Worm (Caenorhabditis elegans) whole organism, L2 larva: ENCODE data around the gene elof-1.
A peak's percentile ranks its signal among the peaks of the same experiment; 100 is the strongest.

ENCODE experiments used
- C34F6.9 ChIP-seq: fragments of 150-350 bp; optimal IDR thresholded peaks from 2 replicates; lab custom pipeline; 2014; ENCODE audit warnings: missing biosample characterization, missing genetic modification characterization
- F13H6.1 ChIP-seq: sonication (generic microtip); optimal IDR thresholded peaks from 2 replicates; lab custom pipeline; 2016; ENCODE audit warnings: missing genetic modification characterization, missing compliant biosample characterization
- Y55F3AM.14 ChIP-seq: fragments of 200-800 bp; sonication (Bioruptor generic); optimal IDR thresholded peaks from 2 replicates; lab custom pipeline; 2018; ENCODE audit warnings: mild to moderate bottlenecking, missing genetic modification characterization, missing compliant biosample characterization
- ZK546.5 ChIP-seq: sonication (generic microtip); optimal IDR thresholded peaks from 2 replicates; lab custom pipeline; 2017; ENCODE audit warnings: missing biosample characterization, missing genetic modification characterization
- ama-1 ChIP-seq: fragments of 150-350 bp; optimal IDR thresholded peaks from 2 replicates; lab custom pipeline; 2018; ENCODE audit warnings: inconsistent platforms
- blmp-1 ChIP-seq: sonication (generic microtip); optimal IDR thresholded peaks from 2 replicates; lab custom pipeline; 2017; ENCODE audit warnings: missing genetic modification characterization, mild to moderate bottlenecking, missing compliant biosample characterization, antibody characterized with exemption, moderate library complexity; ENCODE audit not compliant: insufficient read depth
- crh-2 ChIP-seq: sonication (generic microtip); optimal IDR thresholded peaks from 2 replicates; lab custom pipeline; 2017; ENCODE audit warnings: missing biosample characterization, missing genetic modification characterization
- egl-27 ChIP-seq: sonication (generic microtip); optimal IDR thresholded peaks from 3 replicates; lab custom pipeline; 2017; ENCODE audit warnings: missing biosample characterization, missing genetic modification reagents, missing genetic modification characterization
- fos-1 ChIP-seq: fragments of 150-350 bp; optimal IDR thresholded peaks from 2 replicates; lab custom pipeline; 2014; ENCODE audit warnings: missing biosample characterization, missing genetic modification characterization
- gmeb-1 ChIP-seq: fragments of 150-350 bp; optimal IDR thresholded peaks from 2 replicates; lab custom pipeline; 2014; ENCODE audit warnings: missing biosample characterization, missing genetic modification characterization
- lin-11 ChIP-seq: fragments of 150-350 bp; sonication (generic microtip); optimal IDR thresholded peaks from 2 replicates; lab custom pipeline; 2014; ENCODE audit warnings: missing biosample characterization, missing genetic modification characterization, inconsistent platforms, mixed read lengths
- lin-13 ChIP-seq: fragments of 150-350 bp; optimal IDR thresholded peaks from 2 replicates; lab custom pipeline; 2014; ENCODE audit warnings: missing biosample characterization, missing genetic modification reagents, missing genetic modification characterization
- lin-39 ChIP-seq: fragments of 150-350 bp; optimal IDR thresholded peaks from 2 replicates; lab custom pipeline; 2014; ENCODE audit warnings: missing biosample characterization, missing genetic modification reagents, missing genetic modification characterization
- lsy-2 ChIP-seq, 2 experiments: fragments of 150-350 bp in 1 of 2; sonication (generic microtip) in 1 of 2; optimal IDR thresholded peaks; 2 replicates each; lab custom pipeline; 2014 to 2017; ENCODE audit warnings: missing biosample characterization in 2 of 2, missing genetic modification characterization in 2 of 2
- mab-5 ChIP-seq: fragments of 150-350 bp; optimal IDR thresholded peaks from 2 replicates; lab custom pipeline; 2014; ENCODE audit warnings: missing biosample characterization, missing genetic modification characterization
- mdl-1 ChIP-seq, 2 experiments: fragments of 150-350 bp in 1 of 2; sonication (generic microtip) in 1 of 2; optimal IDR thresholded peaks; 2 replicates each; lab custom pipeline; 2017; ENCODE audit warnings: missing biosample characterization in 2 of 2, missing genetic modification characterization in 2 of 2
- nhr-11 ChIP-seq: fragments of 150-350 bp; optimal IDR thresholded peaks from 2 replicates; lab custom pipeline; 2014; ENCODE audit warnings: missing biosample characterization, missing genetic modification characterization
- nhr-129 ChIP-seq: fragments of 150-350 bp; optimal IDR thresholded peaks from 2 replicates; lab custom pipeline; 2014; ENCODE audit warnings: missing biosample characterization, missing genetic modification characterization
- nhr-21 ChIP-seq: fragments of 150-350 bp; optimal IDR thresholded peaks from 2 replicates; lab custom pipeline; 2014; ENCODE audit warnings: missing biosample characterization, missing genetic modification characterization
- nhr-23 ChIP-seq: fragments of 150-350 bp; optimal IDR thresholded peaks from 2 replicates; lab custom pipeline; 2014; ENCODE audit warnings: missing biosample characterization, missing genetic modification reagents, missing genetic modification characterization
- nhr-25 ChIP-seq: fragments of 150-350 bp; sonication (generic microtip); optimal IDR thresholded peaks from 3 replicates; lab custom pipeline; 2014; ENCODE audit warnings: missing biosample characterization, missing genetic modification characterization
- nhr-6 ChIP-seq: fragments of 150-350 bp; optimal IDR thresholded peaks from 2 replicates; lab custom pipeline; 2014; ENCODE audit warnings: missing biosample characterization, missing genetic modification characterization
- peb-1 ChIP-seq: fragments of 150-350 bp; optimal IDR thresholded peaks from 2 replicates; lab custom pipeline; 2014; ENCODE audit warnings: missing biosample characterization, missing genetic modification characterization
- skn-1 ChIP-seq: sonication (generic microtip); optimal IDR thresholded peaks from 2 replicates; lab custom pipeline; 2017; ENCODE audit warnings: missing biosample characterization, missing genetic modification characterization
- sma-9 ChIP-seq, 2 experiments: fragments of 150-350 bp in 1 of 2; sonication (generic microtip) in 1 of 2; optimal IDR thresholded peaks; 2 replicates each; lab custom pipeline; 2014 to 2016; ENCODE audit warnings: missing genetic modification characterization in 2 of 2, mild to moderate bottlenecking in 1 of 2, missing biosample characterization in 1 of 2, missing compliant biosample characterization in 1 of 2, missing genetic modification reagents in 1 of 2, moderate library complexity in 1 of 2
- snpc-4 ChIP-seq: fragments of 150-350 bp; optimal IDR thresholded peaks from 2 replicates; lab custom pipeline; 2014; ENCODE audit warnings: missing biosample characterization, missing genetic modification characterization
- unc-55 ChIP-seq: fragments of 150-350 bp; sonication (generic microtip); optimal IDR thresholded peaks from 3 replicates; lab custom pipeline; 2014; ENCODE audit warnings: missing biosample characterization, missing genetic modification reagents, missing genetic modification characterization
- unc-62 ChIP-seq: fragments of 150-350 bp; optimal IDR thresholded peaks from 2 replicates; lab custom pipeline; 2014; ENCODE audit warnings: missing biosample characterization, missing genetic modification reagents, missing genetic modification characterization
- zag-1 ChIP-seq: fragments of 150-350 bp; optimal IDR thresholded peaks from 2 replicates; lab custom pipeline; 2014; ENCODE audit warnings: missing biosample characterization, missing genetic modification characterization
- ztf-1 ChIP-seq: fragments of 200-800 bp; sonication (Bioruptor generic); conservative IDR thresholded peaks from 2 replicates; pipeline ENCODE4 v1.3.6; 2022; ENCODE audit warnings: missing genetic modification characterization, missing compliant biosample characterization
- ztf-11 ChIP-seq: sonication (generic microtip); optimal IDR thresholded peaks from 2 replicates; lab custom pipeline; 2017; ENCODE audit warnings: missing biosample characterization, missing genetic modification characterization

Gene elof-1

DNA sequence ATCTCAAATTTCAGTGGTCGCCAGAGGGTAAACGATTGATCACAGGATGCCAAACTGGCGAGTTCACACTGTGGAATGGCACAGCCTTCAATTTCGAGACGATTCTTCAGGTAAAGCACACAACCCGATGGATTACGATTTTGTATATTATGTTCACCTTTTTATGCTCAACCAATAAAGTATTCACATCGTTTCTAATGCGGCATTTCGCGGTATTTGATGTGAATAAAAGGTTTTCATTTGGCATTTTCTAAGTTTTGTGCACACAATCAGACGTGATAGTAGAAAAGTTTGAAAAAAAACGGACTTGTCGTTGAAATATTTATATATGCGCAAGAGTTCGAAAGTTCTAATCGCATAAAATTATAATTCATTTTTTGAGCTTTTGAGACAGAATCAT is 9.5 kb downstream of the elof-1 start:
- TF ChIP-seq nhr-21 (no peak), zag-1 (tag; lab: Kevin White, UChicago) (no peak), nhr-6 (tag; lab: Kevin White, UChicago) (no peak), Y55F3AM.14 (no peak), blmp-1 (tag; lab: Kevin White, UChicago) (no peak)
- TF ChIP-seq, all 48 proteins: peak for 0

- TF ChIP-seq mdl-1 (tag; optimal IDR thresholded peaks at IDR 0.05; lab: Kevin White, UChicago) (no peak), snpc-4 (tag; lab: Kevin White, UChicago) (no peak), lin-13 (GFP tag; lab: Kevin White, UChicago) (no peak), ztf-11 (tag; lab: Kevin White, UChicago) (no peak), Y55F3AM.14 (no peak)
Measured at ce11 chrII:14360675-14361074, 11.1 kb downstream of the elof-1 start.

DNA sequence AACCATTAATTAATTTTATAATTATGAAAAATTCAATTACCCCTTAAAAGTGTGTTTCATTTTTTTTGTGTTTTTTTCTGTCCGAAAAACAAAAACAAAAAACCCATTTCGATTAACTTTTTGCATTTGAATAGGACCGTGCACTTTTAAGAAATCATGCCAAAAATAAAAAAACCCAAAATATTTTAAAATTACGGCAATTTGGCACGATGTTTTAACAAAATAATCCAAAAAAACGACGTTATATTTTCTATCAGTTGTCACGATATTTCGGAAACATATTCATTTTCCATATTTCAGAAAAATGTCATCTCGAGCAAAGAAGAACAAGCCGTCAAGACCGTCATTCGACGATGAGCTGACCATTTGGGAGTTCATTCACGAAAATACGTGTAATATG is 12.2 kb downstream of the elof-1 start, which contains the start of gene tebp-1:
Gene tebp-1, plus strand, starts transcription at position 301 of the 400 bp plus-strand sequence.
- TF ChIP-seq sma-9 (GFP tag; optimal IDR thresholded peaks at IDR 0.05; lab: Kevin White, UChicago), result no peak
- no peak for TF ChIP-seq sma-9 (tag; optimal IDR thresholded peaks at IDR 0.05; lab: Kevin White, UChicago)
- no peak for TF ChIP-seq gmeb-1
- TF ChIP-seq nhr-25 (tag; lab: Kevin White, UChicago), result no peak
- no peak for TF ChIP-seq fos-1 (tag; lab: Kevin White, UChicago)
- TF ChIP-seq F13H6.1, result no peak
- no peak for TF ChIP-seq nhr-23 (tag; lab: Kevin White, UChicago)
- TF ChIP-seq unc-62 (GFP tag; lab: Kevin White, UChicago), result no peak
- no peak for TF ChIP-seq peb-1 (tag; lab: Kevin White, UChicago)

ce11 chrII:14365182-14365751 is 15.7 kb downstream of the elof-1 start, which contains the start of gene imb-2:
Gene imb-2 (plus strand): TSS chrII:14365701.
- TF ChIP-seq fos-1 (tag; lab: Kevin White, UChicago), result peak; percentile 18
- peak; percentile 23 to 88 for TF ChIP-seq lsy-2 (tag; optimal IDR thresholded peaks at IDR 0.05; lab: Kevin White, UChicago)
- TF ChIP-seq nhr-129 (tag; lab: Kevin White, UChicago), result peak; percentile 44
- peak; percentile 43 for TF ChIP-seq mab-5
- TF ChIP-seq ama-1 (lab: Kevin White, UChicago), result no peak
- TF ChIP-seq nhr-11 (tag; lab: Kevin White, UChicago), result no peak
- TF ChIP-seq C34F6.9 (tag; lab: Kevin White, UChicago), result peak; percentile 68
- TF ChIP-seq lin-11 (tag; lab: Kevin White, UChicago), result peak; percentile 66
- peak; percentile 60 for TF ChIP-seq crh-2 (tag; lab: Kevin White, UChicago)
- no peak for TF ChIP-seq ztf-11 (tag; lab: Kevin White, UChicago)
- no peak for TF ChIP-seq ZK546.5
- TF ChIP-seq unc-55, result peak; percentile 80
- peak; percentile 6 for TF ChIP-seq snpc-4 (tag; lab: Kevin White, UChicago)
- TF ChIP-seq zag-1 (tag; lab: Kevin White, UChicago), result peak; percentile 45
- TF ChIP-seq nhr-23 (tag; lab: Kevin White, UChicago), result no peak
- TF ChIP-seq skn-1 (tag; lab: Kevin White, UChicago), result no peak

DNA sequence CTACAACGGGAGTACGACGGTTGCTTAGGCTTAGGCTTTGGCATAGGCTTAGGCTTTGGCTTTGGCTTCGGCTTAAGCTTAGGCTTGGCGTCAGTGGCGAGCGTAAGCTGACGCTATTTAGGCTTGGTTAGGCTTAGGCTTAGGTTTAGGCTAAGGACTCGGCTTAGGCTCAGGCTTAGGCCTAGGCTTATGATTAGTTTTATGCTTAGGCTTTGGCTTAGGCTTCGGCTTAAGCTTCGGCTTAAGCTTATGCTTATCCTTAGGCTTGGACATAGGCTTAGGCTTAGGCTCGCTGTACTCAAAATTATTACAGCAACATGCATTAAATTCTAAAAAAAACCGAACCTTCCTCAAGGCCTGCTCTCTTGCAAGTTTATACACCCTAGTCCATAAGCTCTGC is 25.1 kb downstream of the elof-1 start:
- no peak for TF ChIP-seq Y55F3AM.14
- no peak for TF ChIP-seq lin-39 (tag; lab: Kevin White, UChicago)
- TF ChIP-seq snpc-4 (tag; lab: Kevin White, UChicago), result no peak
- no peak for TF ChIP-seq zag-1 (tag; lab: Kevin White, UChicago)
- TF ChIP-seq egl-27 (tag; lab: Kevin White, UChicago), result no peak
- TF ChIP-seq nhr-129 (tag; lab: Kevin White, UChicago), result no peak
- no peak for TF ChIP-seq lin-13 (GFP tag; lab: Kevin White, UChicago)
- no peak for TF ChIP-seq F13H6.1
- no peak for TF ChIP-seq ztf-1
- TF ChIP-seq sma-9 (GFP tag; optimal IDR thresholded peaks at IDR 0.05; lab: Kevin White, UChicago), result no peak
- no peak for TF ChIP-seq sma-9 (tag; optimal IDR thresholded peaks at IDR 0.05; lab: Kevin White, UChicago)
